Fruit fly (Drosophila melanogaster): ENCODE measurements around the gene CG18304.

The CG18304 gene

dm6 chr2L:6950096-6950495 is 7.5 kb upstream of the CG18304 start, which contains the start of the genes Gas41 and SA1 (continued):
- TF ChIP-seq CG3407 (GFP tag; optimal IDR thresholded peaks at IDR 0.05) (peak; percentile 81), croc (GFP tag; conservative IDR thresholded peaks at IDR 0.05) (peak; percentile 66), gfzf (GFP tag; optimal IDR thresholded peaks at IDR 0.05) (peak; percentile 34), CG6854 (GFP tag; optimal IDR thresholded peaks at IDR 0.05) (no peak), Taf1 (GFP tag; IDR thresholded peaks at IDR 0.05) (0 out of 2 replicates have a peak, but pooled peaks have one; percentile 35), fd96Cb (tag; optimal IDR thresholded peaks at IDR 0.05) (peak; percentile 72), CG2202 (tag; optimal IDR thresholded peaks at IDR 0.05) (peak; percentile 81), inv (GFP tag; IDR thresholded peaks at IDR 0.05; ENCODE audit: partially characterized antibody) (peak; percentile 61; the same call in 1 of the 2 replicates), CG12391 (tag; optimal IDR thresholded peaks at IDR 0.05) (peak; percentile 98), CG14710 (tag; optimal IDR thresholded peaks at IDR 0.05) (peak; percentile 96), CG15514 (GFP tag; optimal IDR thresholded peaks at IDR 0.05) (peak; percentile 96), kay (GFP tag; optimal IDR thresholded peaks at IDR 0.05) (peak; percentile 67), CrebB (tag; optimal IDR thresholded peaks at IDR 0.05) (peak; percentile 79), CTCF (GFP tag; optimal IDR thresholded peaks at IDR 0.05) (peak; percentile 28), salm (tag; optimal IDR thresholded peaks at IDR 0.05) (peak; percentile 56), gt (GFP tag; IDR thresholded peaks at IDR 0.05) (peak; percentile 58; the same call in 1 of the 2 replicates), CG12071 (GFP tag; optimal IDR thresholded peaks at IDR 0.05) (no peak), CG15479 (GFP tag; optimal IDR thresholded peaks at IDR 0.05) (no peak), CG10209 (GFP tag; optimal IDR thresholded peaks at IDR 0.05) (peak; percentile 78), Drgx (GFP tag; IDR thresholded peaks at IDR 0.05) (peak; percentile 86), CG9727 (GFP tag; optimal IDR thresholded peaks at IDR 0.05) (peak; percentile 15), Lhr (GFP tag; optimal IDR thresholded peaks at IDR 0.05) (peak; percentile 1), CG18764 (GFP tag; optimal IDR thresholded peaks at IDR 0.05) (peak; percentile 83), CG13123 (GFP tag; optimal IDR thresholded peaks at IDR 0.05) (peak; percentile 15), CG9437 (GFP tag; optimal IDR thresholded peaks at IDR 0.05) (peak; percentile 78), CG10654 (GFP tag; optimal IDR thresholded peaks at IDR 0.05) (peak; percentile 78), Fer2 (tag; optimal IDR thresholded peaks at IDR 0.05) (peak; percentile 90), hth (optimal IDR thresholded peaks at IDR 0.05) (no peak), ab (GFP tag; optimal IDR thresholded peaks at IDR 0.05) (peak; percentile 26), B-H1 (GFP tag; IDR thresholded peaks at IDR 0.05) (peak; percentile 86), CG10462 (GFP tag; optimal IDR thresholded peaks at IDR 0.05) (peak; percentile 66), CG11723 (GFP tag; optimal IDR thresholded peaks at IDR 0.05) (no peak), sisA (GFP tag; IDR thresholded peaks at IDR 0.05) (no peak), bowl (GFP tag; IDR thresholded peaks at IDR 0.05) (no peak), mld (GFP tag; IDR thresholded peaks at IDR 0.05; ENCODE audit: partially characterized antibody) (peak; percentile 48; the same call in 1 of the 3 replicates), psq (GFP tag; optimal IDR thresholded peaks at IDR 0.05) (peak; percentile 12), CG5180 (GFP tag; optimal IDR thresholded peaks at IDR 0.05) (no peak), sens (GFP tag) (peak; percentile 89), Bdp1 (GFP tag; optimal IDR thresholded peaks at IDR 0.05) (peak; percentile 11), hbn (GFP tag; IDR thresholded peaks at IDR 0.05; ENCODE audit: partially characterized antibody) (peak; percentile 68; the same call in 1 of the 2 replicates), phol (tag; optimal IDR thresholded peaks at IDR 0.05) (peak; percentile 94), CG13287 (GFP tag; IDR thresholded peaks at IDR 0.05; ENCODE audit: partially characterized antibody) (peak; percentile 90), scrt (GFP tag; optimal IDR thresholded peaks at IDR 0.05) (peak; percentile 65), CG18262 (tag; optimal IDR thresholded peaks at IDR 0.05) (peak; percentile 92), Dll (GFP tag; IDR thresholded peaks at IDR 0.05; ENCODE audit: partially characterized antibody) (peak; percentile 69; the same call in 3 of the 4 replicates), CoRest (tag; optimal IDR thresholded peaks at IDR 0.05) (peak; percentile 76), sug (tag; optimal IDR thresholded peaks at IDR 0.05) (peak; percentile 68), lbe (GFP tag; optimal IDR thresholded peaks at IDR 0.05) (peak; percentile 82), MESR4 (GFP tag; optimal IDR thresholded peaks at IDR 0.05) (peak; percentile 38), CG1602 (GFP tag; optimal IDR thresholded peaks at IDR 0.05) (peak; percentile 92)
